Worm (Caenorhabditis elegans) whole organism, mixed stage, embryonic: ENCODE data around the gene F53A2.11.
"Not testable (repeated sequence)": the region's sequence is repeated elsewhere in the genome, so short reads cannot be mapped to it uniquely, and the experiment has no call there.

Source experiments
- elt-3 ChIP-seq: fragments of 150-350 bp; optimal IDR thresholded peaks from 2 replicates; lab custom pipeline; 2014; ENCODE audit warnings: missing biosample characterization, missing genetic modification characterization
- mep-1 ChIP-seq: fragments of 150-350 bp; optimal IDR thresholded peaks from 2 replicates; lab custom pipeline; 2017; ENCODE audit warnings: missing biosample characterization, missing genetic modification reagents, missing genetic modification characterization, inconsistent platforms
- nhr-76 ChIP-seq: sonication (generic microtip); optimal IDR thresholded peaks from 2 replicates; lab custom pipeline; 2017; ENCODE audit warnings: missing biosample characterization, missing genetic modification characterization
- pha-4 ChIP-seq: fragments of 150-350 bp; optimal IDR thresholded peaks from 2 replicates; lab custom pipeline; 2018; ENCODE audit warnings: missing biosample characterization, missing genetic modification reagents, missing genetic modification characterization
- snpc-4 ChIP-seq: fragments of 150-350 bp; optimal IDR thresholded peaks from 2 replicates; lab custom pipeline; 2014; ENCODE audit warnings: missing biosample characterization, missing genetic modification characterization
- sptf-1 ChIP-seq: sonication (generic microtip); optimal IDR thresholded peaks from 2 replicates; lab custom pipeline; 2017; ENCODE audit warnings: mild to moderate bottlenecking, missing genetic modification characterization, moderate library complexity, missing compliant biosample characterization
- unc-39 ChIP-seq: fragments of 150-350 bp; optimal IDR thresholded peaks from 2 replicates; lab custom pipeline; 2014; ENCODE audit warnings: missing biosample characterization, missing genetic modification characterization

DNA sequence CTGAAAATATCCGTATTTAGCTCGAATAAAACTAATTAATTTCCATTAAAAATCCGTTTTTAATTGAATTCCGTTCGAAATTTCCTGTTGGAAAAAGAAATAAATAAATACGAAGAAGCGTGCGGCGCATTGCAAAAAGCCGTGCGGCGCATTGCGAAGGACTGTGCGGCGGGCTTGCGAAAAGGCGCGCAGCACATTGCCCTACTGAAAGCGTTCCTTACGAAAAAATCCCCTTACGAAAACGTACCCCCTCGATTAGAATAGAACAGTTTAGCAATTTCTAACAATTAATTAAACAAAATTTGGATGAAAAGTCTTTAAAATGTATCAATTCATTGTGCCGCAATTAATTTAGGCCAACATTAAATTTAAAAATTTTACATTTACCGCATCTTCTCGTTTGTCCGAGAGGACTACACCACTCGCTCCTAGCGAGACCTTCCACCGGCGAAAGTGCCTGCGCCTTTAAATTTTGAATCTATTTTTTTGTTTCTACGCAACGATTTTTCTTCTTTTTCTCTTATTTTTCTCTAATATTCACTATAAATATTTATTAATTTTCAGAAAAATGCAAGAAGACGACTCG, 26.1 kb downstream of the F53A2.11 start, which contains the start of gene npp-18:
- not testable (repeated sequence) for TF ChIP-seq elt-3, nhr-76, unc-39, sptf-1, snpc-4 (tag; lab: Kevin White, UChicago)
- peak; percentile 13 for TF ChIP-seq pha-4 (tag; lab: Kevin White, UChicago)
- TF ChIP-seq mep-1 (tag; lab: Kevin White, UChicago): peak; percentile 16
